Worm (Caenorhabditis elegans): ENCODE measurements around the gene T02C1.2.

The T02C1.2 gene

DNA sequence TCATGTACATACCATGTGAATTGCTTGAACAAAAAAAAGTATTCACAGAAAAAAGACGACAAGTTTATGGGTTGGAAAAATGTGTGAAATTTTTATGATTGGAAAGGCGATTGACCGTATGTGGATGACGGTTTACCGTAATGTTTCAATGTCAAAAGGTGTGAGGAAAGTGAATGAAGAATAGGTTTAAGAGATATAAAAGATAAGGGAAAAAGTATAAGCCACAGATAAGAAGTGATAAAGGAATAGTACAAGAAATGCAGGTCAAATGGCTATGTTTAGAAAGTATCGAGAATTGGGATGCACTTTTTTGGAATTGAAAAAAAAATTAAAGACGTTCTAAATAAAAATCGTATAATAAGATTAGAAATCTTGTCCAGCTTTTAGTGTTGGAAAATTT is 27.0 kb downstream of the T02C1.2 start:
- TF ChIP-seq nhr-237 (tag; optimal IDR thresholded peaks at IDR 0.05): no peak
- TF ChIP-seq fos-1 (tag; optimal IDR thresholded peaks at IDR 0.05): peak; percentile 16
- no peak for TF ChIP-seq F13H6.1 (tag; optimal IDR thresholded peaks at IDR 0.05)
- TF ChIP-seq aly-2 (tag; optimal IDR thresholded peaks at IDR 0.05): no peak
- peak; percentile 58 for TF ChIP-seq blmp-1 (tag; optimal IDR thresholded peaks at IDR 0.05; ENCODE audit: insufficient read depth)

DNA sequence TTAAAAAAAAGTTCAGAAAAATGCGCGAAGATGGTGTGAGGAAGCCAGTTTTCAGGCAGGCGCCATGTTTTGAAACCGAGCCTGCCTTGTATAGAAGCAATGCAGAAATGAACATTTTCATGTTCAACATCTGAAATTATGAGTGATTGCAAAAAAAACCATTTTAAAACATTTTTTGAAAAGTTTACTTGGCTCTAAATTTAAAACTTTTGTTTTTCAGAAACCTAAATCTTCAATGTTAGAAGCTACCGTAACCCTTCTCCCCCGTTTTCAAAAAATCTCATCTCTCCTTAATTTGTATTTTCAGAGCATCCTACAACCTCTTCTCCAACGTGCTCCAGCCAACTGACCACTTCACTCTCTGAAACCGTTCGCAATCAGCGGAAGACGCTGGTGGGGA is 30.7 kb downstream of the T02C1.2 start, which contains the start of gene fozi-1:
Gene fozi-1 (plus strand): TSS at position 301 of the 400 bp plus-strand sequence.
- TF ChIP-seq alr-1 (tag; optimal IDR thresholded peaks at IDR 0.05) (no peak), mab-5 (tag; optimal IDR thresholded peaks at IDR 0.05) (no peak)

DNA sequence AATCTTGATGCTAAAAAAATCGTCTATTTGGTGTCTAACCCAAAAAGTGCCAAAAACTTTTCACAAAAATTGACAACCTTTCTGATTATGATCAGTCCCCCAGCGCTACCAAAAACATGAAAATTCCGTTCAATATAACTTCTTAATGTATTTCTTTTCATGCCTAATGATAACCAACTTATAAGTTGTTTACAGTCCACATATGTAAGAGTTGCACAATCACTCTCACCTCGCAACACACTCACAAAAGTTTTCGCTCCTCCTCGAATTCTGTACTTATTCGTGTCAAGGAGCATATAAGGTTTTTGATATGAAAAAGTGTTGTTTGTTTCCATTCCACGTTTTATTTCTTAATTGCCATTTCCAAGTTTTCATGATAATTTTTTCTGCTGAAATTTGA is 37.7 kb downstream of the T02C1.2 start:
- TF ChIP-seq nhr-12 (tag; optimal IDR thresholded peaks at IDR 0.05) (no peak), blmp-1 (tag; optimal IDR thresholded peaks at IDR 0.05; ENCODE audit: insufficient read depth) (no peak), fos-1 (tag; optimal IDR thresholded peaks at IDR 0.05) (peak; percentile 28), lsy-2 (tag; optimal IDR thresholded peaks at IDR 0.05) (no peak)

DNA sequence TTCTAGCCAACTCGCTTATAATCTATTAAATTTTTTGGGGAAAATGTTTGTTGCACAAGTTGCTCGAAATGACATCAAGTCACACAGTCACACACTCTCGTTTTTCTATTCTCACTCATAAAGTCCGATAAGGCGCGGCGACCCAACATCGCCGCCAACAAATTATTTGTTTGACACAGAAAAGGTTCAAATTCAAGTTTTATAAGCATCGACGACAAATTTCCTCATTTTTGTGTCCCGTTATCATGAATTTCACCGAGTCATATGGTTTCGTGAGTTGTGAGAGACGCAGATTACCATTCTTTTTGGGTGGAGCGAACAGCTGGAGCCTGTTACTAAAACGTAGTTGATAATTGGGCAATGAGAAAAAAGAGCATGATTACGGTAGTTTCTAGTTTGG is 39.0 kb downstream of the T02C1.2 start:
- TF ChIP-seq skn-1 (tag; optimal IDR thresholded peaks at IDR 0.05): no peak
- TF ChIP-seq crh-2 (tag; optimal IDR thresholded peaks at IDR 0.05): peak; percentile 66
- TF ChIP-seq fos-1 (tag; optimal IDR thresholded peaks at IDR 0.05): peak; percentile 87
- no peak for TF ChIP-seq Y55F3AM.14 (GFP tag; optimal IDR thresholded peaks at IDR 0.05)
- TF ChIP-seq nhr-237 (tag; optimal IDR thresholded peaks at IDR 0.05): no peak
- peak; percentile 42 for TF ChIP-seq gmeb-1 (tag; optimal IDR thresholded peaks at IDR 0.05)
- TF ChIP-seq elt-1 (tag; optimal IDR thresholded peaks at IDR 0.05): no peak
- no peak for TF ChIP-seq ZK546.5 (tag; optimal IDR thresholded peaks at IDR 0.05)
- peak; percentile 64 for TF ChIP-seq sma-9 (GFP tag; optimal IDR thresholded peaks at IDR 0.05)
- no peak for TF ChIP-seq sma-9 (tag; optimal IDR thresholded peaks at IDR 0.05)
- no peak for TF ChIP-seq nhr-6 (tag; optimal IDR thresholded peaks at IDR 0.05)
- TF ChIP-seq sem-4 (tag; optimal IDR thresholded peaks at IDR 0.05): no peak
- TF ChIP-seq snpc-4 (tag; optimal IDR thresholded peaks at IDR 0.05): no peak

DNA sequence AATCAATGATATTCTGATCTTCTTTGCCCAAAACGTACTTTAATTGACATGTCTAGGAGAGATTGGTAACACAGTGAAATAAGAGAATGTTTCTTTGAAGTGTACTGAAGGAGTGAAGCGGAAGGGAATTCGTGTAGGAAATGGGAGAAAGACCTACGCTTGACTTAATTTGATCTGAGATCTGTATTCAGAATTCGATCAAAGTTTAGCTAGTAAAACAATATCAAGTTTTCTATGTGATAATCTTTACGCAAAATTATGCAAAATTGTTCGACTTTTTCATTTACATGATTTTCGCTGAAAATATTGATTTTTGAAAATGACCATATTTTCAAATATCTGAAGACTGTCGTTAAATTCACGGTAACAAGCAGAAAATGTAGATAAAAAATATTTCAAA is 46.5 kb downstream of the T02C1.2 start, which contains the start of gene K01B6.4:
Gene K01B6.4 (minus strand): TSS at position 101 of the 400 bp plus-strand sequence.
- TF ChIP-seq unc-55 (GFP tag; optimal IDR thresholded peaks at IDR 0.05) (no peak), peb-1 (tag; optimal IDR thresholded peaks at IDR 0.05) (no peak), nhr-6 (tag; optimal IDR thresholded peaks at IDR 0.05) (no peak), dmd-4 (tag; optimal IDR thresholded peaks at IDR 0.05) (no peak), snpc-4 (tag; optimal IDR thresholded peaks at IDR 0.05) (no peak), nhr-25 (tag; optimal IDR thresholded peaks at IDR 0.05) (no peak), F13H6.1 (tag; optimal IDR thresholded peaks at IDR 0.05) (no peak), lin-11 (tag; optimal IDR thresholded peaks at IDR 0.05) (no peak), nhr-21 (tag; optimal IDR thresholded peaks at IDR 0.05) (no peak), R02D3.7 (tag; optimal IDR thresholded peaks at IDR 0.05) (no peak), sem-4 (tag; optimal IDR thresholded peaks at IDR 0.05) (no peak), sma-9 (GFP tag; optimal IDR thresholded peaks at IDR 0.05) (no peak), sma-9 (tag; optimal IDR thresholded peaks at IDR 0.05) (no peak), sma-3 (GFP tag; optimal IDR thresholded peaks at IDR 0.05) (no peak), blmp-1 (tag; optimal IDR thresholded peaks at IDR 0.05; ENCODE audit: insufficient read depth) (no peak), zag-1 (tag; optimal IDR thresholded peaks at IDR 0.05) (no peak), gmeb-1 (tag; optimal IDR thresholded peaks at IDR 0.05) (no peak), mdl-1 (tag; optimal IDR thresholded peaks at IDR 0.05) (no peak), ceh-16 (tag; optimal IDR thresholded peaks at IDR 0.05) (no peak), elt-3 (tag; optimal IDR thresholded peaks at IDR 0.05) (no peak)

DNA sequence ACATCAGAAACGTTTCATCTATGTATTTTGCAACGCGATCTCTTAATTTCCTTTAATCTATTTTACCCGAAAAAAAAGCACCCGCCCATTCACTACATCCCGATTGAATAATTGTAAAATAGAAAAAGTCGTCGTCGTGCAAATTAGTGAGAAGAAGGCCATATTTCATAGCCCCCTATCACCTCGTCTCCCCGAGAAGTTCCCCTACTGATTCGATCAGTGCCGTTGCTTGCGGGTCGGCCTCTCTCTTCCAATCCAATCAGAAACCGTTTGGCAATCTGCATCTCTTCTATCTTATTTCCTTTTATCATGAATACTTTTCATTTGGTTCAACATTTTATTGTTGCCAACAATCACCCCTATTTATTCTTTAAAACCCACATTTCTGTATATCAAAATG is 48.3 kb downstream of the T02C1.2 start:
- TF ChIP-seq blmp-1 (tag; optimal IDR thresholded peaks at IDR 0.05; ENCODE audit: insufficient read depth): no peak
- TF ChIP-seq snpc-4 (tag; optimal IDR thresholded peaks at IDR 0.05): no peak
- TF ChIP-seq alr-1 (tag; optimal IDR thresholded peaks at IDR 0.05): no peak
- no peak for TF ChIP-seq nhr-21 (tag; optimal IDR thresholded peaks at IDR 0.05)
- TF ChIP-seq F13H6.1 (tag; optimal IDR thresholded peaks at IDR 0.05): no peak
- TF ChIP-seq sma-9 (GFP tag; optimal IDR thresholded peaks at IDR 0.05): no peak
- no peak for TF ChIP-seq sma-9 (tag; optimal IDR thresholded peaks at IDR 0.05)
- TF ChIP-seq gmeb-1 (tag; optimal IDR thresholded peaks at IDR 0.05): no peak
- TF ChIP-seq sma-3 (GFP tag; optimal IDR thresholded peaks at IDR 0.05): no peak
- TF ChIP-seq nhr-6 (tag; optimal IDR thresholded peaks at IDR 0.05): no peak
